Fruit fly (Drosophila melanogaster) whole organism, prepupa: ENCODE measurements around the gene VhaPPA1-2.

Experiments
- CG16779 ChIP-seq: fragments of 200-800 bp; sonication (Bioruptor generic); optimal IDR thresholded peaks from 3 replicates; lab custom pipeline; 2017; ENCODE audit warnings: missing biosample characterization, mild to moderate bottlenecking, missing genetic modification characterization
- CG6808 ChIP-seq: fragments of 200-800 bp; sonication (Bioruptor generic); optimal IDR thresholded peaks from 3 replicates; lab custom pipeline; 2017; ENCODE audit warnings: missing biosample characterization, missing genetic modification characterization, mild to moderate bottlenecking, moderate library complexity, missing genetic modification reagents
- Eip75B ChIP-seq: fragments of 200-800 bp; sonication (Bioruptor generic); optimal IDR thresholded peaks from 3 replicates; lab custom pipeline; 2016; ENCODE audit warnings: missing biosample characterization, missing genetic modification characterization
- Hr38 ChIP-seq: sonication (Bioruptor generic); optimal IDR thresholded peaks from 2 replicates; lab custom pipeline; 2016; ENCODE audit warnings: missing biosample characterization, missing genetic modification characterization
- Hr39 ChIP-seq: fragments of 200-800 bp; sonication (Bioruptor generic); optimal IDR thresholded peaks from 2 replicates; lab custom pipeline; 2016; ENCODE audit warnings: missing biosample characterization, missing genetic modification characterization
- Lpt ChIP-seq: fragments of 200-800 bp; sonication (Bioruptor generic); optimal IDR thresholded peaks from 3 replicates; lab custom pipeline; 2016; ENCODE audit warnings: missing biosample characterization, missing genetic modification characterization
- OdsH ChIP-seq: fragments of 200-800 bp; sonication (Bioruptor generic); optimal IDR thresholded peaks from 3 replicates; lab custom pipeline; 2016; ENCODE audit warnings: missing biosample characterization, missing genetic modification characterization
- Sox15 ChIP-seq: fragments of 200-800 bp; sonication (Bioruptor generic); optimal IDR thresholded peaks from 3 replicates; lab custom pipeline; 2016; ENCODE audit warnings: missing biosample characterization, missing genetic modification characterization
- achi ChIP-seq: fragments of 200-800 bp; sonication (Bioruptor generic); optimal IDR thresholded peaks from 3 replicates; lab custom pipeline; 2016; ENCODE audit warnings: missing biosample characterization, missing genetic modification characterization
- net ChIP-seq: fragments of 200-800 bp; sonication (Bioruptor generic); optimal IDR thresholded peaks from 3 replicates; lab custom pipeline; 2016; ENCODE audit warnings: missing biosample characterization, missing genetic modification characterization
- ss ChIP-seq, 2 experiments: fragments of 200-800 bp; sonication (Bioruptor generic); optimal IDR thresholded peaks; 2 replicates in 1 of 2; 3 replicates in 1 of 2; lab custom pipeline; 2017 to 2018; ENCODE audit warnings: mild to moderate bottlenecking in 2 of 2, missing biosample characterization in 2 of 2, missing genetic modification characterization in 2 of 2, moderate library complexity in 1 of 2
- svp ChIP-seq: fragments of 200-800 bp; sonication (Bioruptor generic); peaks from one replicate; lab custom pipeline; 2016; ENCODE audit warnings: missing biosample characterization, missing genetic modification characterization

- TF ChIP-seq Lpt (GFP tag; lab: Kevin White, UChicago) (no peak), Hr39 (GFP tag; lab: Kevin White, UChicago) (no peak), Eip75B (GFP tag; lab: Kevin White, UChicago) (no peak), CG16779 (tag; lab: Kevin White, UChicago) (no peak), achi (GFP tag; lab: Kevin White, UChicago) (no peak), OdsH (GFP tag; lab: Kevin White, UChicago) (no peak), Hr38 (GFP tag; lab: Kevin White, UChicago) (no peak), ss (GFP tag; optimal IDR thresholded peaks at IDR 0.05; lab: Kevin White, UChicago) (no peak), CG6808 (GFP tag; lab: Kevin White, UChicago) (no peak), net (GFP tag; lab: Kevin White, UChicago) (no peak), Sox15 (no peak), svp (GFP tag; lab: Kevin White, UChicago) (no peak)
Measured at dm6 chr3R:14875965-14876331, 24.1 kb downstream of the VhaPPA1-2 start.
